Fruit fly (Drosophila melanogaster): Measurements from ENCODE around the gene CG11262.

The CG11262 gene

dm6 chr3L:13015823-13016465 is 21.0 kb downstream of the CG11262 start, which contains the start of gene CG11267 (continued):
- TF ChIP-seq HLH54F (GFP tag; optimal IDR thresholded peaks at IDR 0.05) (peak; percentile 65), ato (GFP tag; IDR thresholded peaks at IDR 0.05; ENCODE audit: partially characterized antibody) (no peak), YL-1 (GFP tag; optimal IDR thresholded peaks at IDR 0.05) (peak; percentile 39), CG9609 (GFP tag; optimal IDR thresholded peaks at IDR 0.05) (peak; percentile 77), CG30020 (tag; optimal IDR thresholded peaks at IDR 0.05) (peak; percentile 71), CG11696 (GFP tag; IDR thresholded peaks at IDR 0.05) (peak; percentile 87), CG1529 (GFP tag; optimal IDR thresholded peaks at IDR 0.05) (peak; percentile 60), en (GFP tag; optimal IDR thresholded peaks at IDR 0.05) (peak; percentile 68), zfh1 (GFP tag; IDR thresholded peaks at IDR 0.05) (peak; percentile 92), CG10321 (GFP tag; IDR thresholded peaks at IDR 0.05) (peak; percentile 70), CG9215 (GFP tag; IDR thresholded peaks at IDR 0.05) (peak; percentile 72), Elba2 (GFP tag; optimal IDR thresholded peaks at IDR 0.05) (no peak), CG4820 (GFP tag; optimal IDR thresholded peaks at IDR 0.05) (peak; percentile 85), peb (GFP tag; IDR thresholded peaks at IDR 0.05) (peak; percentile 73), CG1832 (GFP tag; optimal IDR thresholded peaks at IDR 0.05) (no peak), bab2 (GFP tag; optimal IDR thresholded peaks at IDR 0.05) (peak; percentile 80), Dek (tag; optimal IDR thresholded peaks at IDR 0.05) (peak; percentile 85), Sry-β (GFP tag; optimal IDR thresholded peaks at IDR 0.05) (peak; percentile 38), CG18476 (GFP tag; optimal IDR thresholded peaks at IDR 0.05) (peak; percentile 72), Myb (GFP tag; optimal IDR thresholded peaks at IDR 0.05) (peak; percentile 54), Mrtf (GFP tag; IDR thresholded peaks at IDR 0.05) (peak; percentile 82), Sry-δ (GFP tag; optimal IDR thresholded peaks at IDR 0.05) (peak; percentile 32), CG12744 (GFP tag; optimal IDR thresholded peaks at IDR 0.05) (peak; percentile 79), Oli (tag; optimal IDR thresholded peaks at IDR 0.05) (peak; percentile 78), CkIIα-i1 (GFP tag; IDR thresholded peaks at IDR 0.05) (peak; percentile 55; the same call in 1 of the 2 replicates), ap (GFP tag; IDR thresholded peaks at IDR 0.05) (peak; percentile 91), vfl (GFP tag; optimal IDR thresholded peaks at IDR 0.05) (peak; percentile 71), tgo (GFP tag; IDR thresholded peaks at IDR 0.05) (peak; percentile 92), p53 (GFP tag; optimal IDR thresholded peaks at IDR 0.05) (peak; percentile 47), Dip3 (GFP tag; optimal IDR thresholded peaks at IDR 0.05) (peak; percentile 85), NfI (GFP tag; optimal IDR thresholded peaks at IDR 0.05) (peak; percentile 75), scrt (GFP tag; optimal IDR thresholded peaks at IDR 0.05) (peak; percentile 81), CG17385 (GFP tag; optimal IDR thresholded peaks at IDR 0.05) (peak; percentile 72), lov (optimal IDR thresholded peaks at IDR 0.05) (no peak), lov (GFP tag; IDR thresholded peaks at IDR 0.05) (peak; percentile 83; the same call in 2 of the 3 replicates), Sin3A (optimal IDR thresholded peaks at IDR 0.05) (no peak), salm (tag; optimal IDR thresholded peaks at IDR 0.05) (peak; percentile 56), amos (GFP tag; IDR thresholded peaks at IDR 0.05; ENCODE audit: partially characterized antibody) (no peak), sc (optimal IDR thresholded peaks at IDR 0.05) (no peak), sc (GFP tag; optimal IDR thresholded peaks at IDR 0.05) (peak; percentile 26), Poxn (GFP tag; IDR thresholded peaks at IDR 0.05) (peak; percentile 66; the same call in 1 of the 2 replicates), C15 (GFP tag; IDR thresholded peaks at IDR 0.05) (peak; percentile 70), Bteb2 (GFP tag; optimal IDR thresholded peaks at IDR 0.05) (peak; percentile 70), Side (GFP tag; optimal IDR thresholded peaks at IDR 0.05) (peak; percentile 80), org-1 (GFP tag; optimal IDR thresholded peaks at IDR 0.05) (peak; percentile 53), HLH4C (GFP tag; IDR thresholded peaks at IDR 0.05; ENCODE audit: partially characterized antibody) (peak; percentile 27; the same call in 1 of the 3 replicates), CG15269 (tag; optimal IDR thresholded peaks at IDR 0.05) (peak; percentile 82), Lpt (GFP tag; optimal IDR thresholded peaks at IDR 0.05) (no peak), CG32772 (GFP tag; IDR thresholded peaks at IDR 0.05) (peak; percentile 90), ac (GFP tag; optimal IDR thresholded peaks at IDR 0.05) (no peak), hbn (GFP tag; IDR thresholded peaks at IDR 0.05; ENCODE audit: partially characterized antibody) (no peak)

Measured in whole organism, embryonic.